Worm (Caenorhabditis elegans): ENCODE data around the gene irld-33.
A peak's percentile ranks its signal among the peaks of the same experiment; 100 is the strongest.

irld-33 gene

DNA sequence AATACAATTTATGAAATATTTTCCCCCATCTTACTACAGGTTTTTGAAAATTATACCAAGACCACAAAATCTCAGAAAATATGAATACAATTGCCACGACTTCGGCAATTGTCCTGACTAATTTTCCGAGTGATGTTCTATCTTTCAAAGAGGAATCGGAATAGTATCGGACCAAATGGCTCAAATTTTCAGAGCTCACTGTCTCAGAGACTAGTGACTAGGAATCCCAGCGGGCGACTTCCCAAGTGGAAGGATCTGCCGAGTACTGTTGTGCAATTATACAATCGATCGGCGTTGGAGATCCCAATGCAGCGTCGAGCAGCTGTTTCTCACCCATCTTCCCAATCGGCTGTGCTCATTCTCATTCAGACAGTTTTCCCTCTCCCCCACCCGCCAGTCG lies 13.1 kb upstream of the irld-33 start, which contains the start of gene F45C12.17:
Gene F45C12.17, plus strand, starts transcription at position 377 of the 400 bp plus-strand sequence.
- TF ChIP-seq zag-1 (tag; optimal IDR thresholded peaks at IDR 0.05) (no peak), unc-62 (GFP tag; optimal IDR thresholded peaks at IDR 0.05 in 1 of 2) (peak in 1 of 2 experiments; percentile 63), unc-62 (tag; optimal IDR thresholded peaks at IDR 0.05) (no peak), aha-1 (tag) (peak; percentile 60), dmd-6 (GFP tag; IDR thresholded peaks at IDR 0.05) (no peak), lim-7 (GFP tag; IDR thresholded peaks at IDR 0.05) (no peak), lin-1 (GFP tag; IDR thresholded peaks at IDR 0.05) (no peak), lin-13 (GFP tag; optimal IDR thresholded peaks at IDR 0.05) (no peak)

- TF ChIP-seq duxl-1 (tag; optimal IDR thresholded peaks at IDR 0.05; ENCODE audit: poor library complexity) = peak; percentile 4
- TF ChIP-seq tra-1 (GFP tag; IDR thresholded peaks at IDR 0.05) = no peak
- TF ChIP-seq T20F7.1 (GFP tag; optimal IDR thresholded peaks at IDR 0.05) = no peak
- TF ChIP-seq aha-1 (tag) = peak; percentile 9
- no peak for TF ChIP-seq lin-15B (tag; optimal IDR thresholded peaks at IDR 0.05)
- TF ChIP-seq hlh-11 (tag; optimal IDR thresholded peaks at IDR 0.05) = peak; percentile 51
- TF ChIP-seq dmd-6 (GFP tag; IDR thresholded peaks at IDR 0.05) = peak; percentile 72
- no peak for TF ChIP-seq snpc-1.2 (GFP tag; IDR thresholded peaks at IDR 0.05)
- TF ChIP-seq daf-16 (GFP tag; optimal IDR thresholded peaks at IDR 0.05) = no peak
- TF ChIP-seq daf-16 (tag; optimal IDR thresholded peaks at IDR 0.05) = peak; percentile 58
- TF ChIP-seq F37D6.2 (tag; optimal IDR thresholded peaks at IDR 0.05) = no peak
- TF ChIP-seq nhr-25 (tag; optimal IDR thresholded peaks at IDR 0.05; ENCODE audit: borderline replicate concordance, insufficient read depth) = no peak
- peak; percentile 96 for TF ChIP-seq pqm-1 (tag; optimal IDR thresholded peaks at IDR 0.05)
- TF ChIP-seq php-3 (GFP tag; IDR thresholded peaks at IDR 0.05) = 0 out of 2 replicates have a peak, but pooled peaks have one; percentile 11
- TF ChIP-seq ama-1 (optimal IDR thresholded peaks at IDR 0.05) = no peak
- no peak for TF ChIP-seq madf-5 (GFP tag; IDR thresholded peaks at IDR 0.05)
- TF ChIP-seq mxl-2 (GFP tag; conservative IDR thresholded peaks at IDR 0.05) = no peak
- peak; percentile 84 for TF ChIP-seq nhr-28 (tag; optimal IDR thresholded peaks at IDR 0.05)
- TF ChIP-seq nhr-102 (tag; optimal IDR thresholded peaks at IDR 0.05) = no peak
- TF ChIP-seq lir-3 (tag; optimal IDR thresholded peaks at IDR 0.05) = no peak
- no peak for TF ChIP-seq zfp-3 (GFP tag; conservative IDR thresholded peaks at IDR 0.05)
- no peak for TF ChIP-seq madf-9 (GFP tag; conservative IDR thresholded peaks at IDR 0.05)
- no peak for TF ChIP-seq F26F4.8 (GFP tag; conservative IDR thresholded peaks at IDR 0.05)
- no peak for TF ChIP-seq nhr-237 (tag; optimal IDR thresholded peaks at IDR 0.05)
These were observed 10.6 kb upstream of the irld-33 start, which contains the start of gene btb-9 for ce11 chrII:1728253-1728652. TSS of gene btb-9 (plus strand) at chrII:1728506.

DNA sequence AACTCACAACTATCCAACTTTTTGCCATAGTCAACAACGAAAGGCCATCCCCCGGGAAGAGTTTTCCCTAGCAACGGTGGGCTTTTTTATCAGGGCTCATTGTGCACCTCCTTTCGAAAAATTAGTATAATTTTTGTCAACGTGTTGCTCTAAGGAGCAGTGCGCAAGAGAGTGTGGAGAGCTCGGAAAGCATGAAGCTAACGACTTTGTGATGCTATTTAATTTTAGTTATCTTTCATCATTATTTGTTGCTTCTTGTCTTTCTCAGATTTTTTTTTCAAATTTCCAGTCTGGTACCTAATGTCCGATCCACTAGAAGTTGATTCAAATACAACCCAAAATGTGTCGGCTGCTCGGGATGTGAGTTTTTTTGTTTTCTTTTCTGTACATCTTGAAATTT lies 8.7 kb upstream of the irld-33 start, which contains the start of gene ceh-81:
Gene ceh-81, plus strand, starts transcription at position 301 of the 400 bp plus-strand sequence.
- TF ChIP-seq unc-62 (GFP tag; optimal IDR thresholded peaks at IDR 0.05 in 1 of 2) (peak in 1 of 2 experiments; percentile 23), unc-62 (tag; optimal IDR thresholded peaks at IDR 0.05) (no peak), dve-1 (tag; optimal IDR thresholded peaks at IDR 0.05; ENCODE audit: insufficient read depth) (no peak)

DNA sequence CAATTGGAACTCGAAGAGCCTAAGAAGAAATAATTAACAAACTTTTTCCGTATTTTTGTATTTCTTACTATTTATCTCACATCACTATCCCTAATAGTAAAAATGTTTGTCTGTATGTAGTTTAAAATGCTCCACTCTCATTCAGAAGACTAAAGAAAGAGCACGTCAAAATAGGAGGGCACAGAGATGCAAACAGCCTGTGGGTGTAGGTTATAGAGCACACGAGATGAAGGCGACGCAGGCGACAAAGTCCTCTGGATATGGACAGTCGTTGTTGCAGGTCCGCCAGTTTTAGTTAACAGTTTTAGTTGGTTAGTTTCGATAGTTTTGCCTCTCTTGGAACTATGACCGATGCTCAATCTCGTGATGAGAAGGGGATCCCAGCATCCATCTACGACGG lies 6.9 kb upstream of the irld-33 start, which contains the start of gene ceh-82:
Gene ceh-82, plus strand, starts transcription at position 301 of the 400 bp plus-strand sequence.
- TF ChIP-seq aha-1 (tag) (no peak), php-3 (GFP tag; IDR thresholded peaks at IDR 0.05) (no peak), snpc-1.2 (GFP tag; IDR thresholded peaks at IDR 0.05) (no peak), nhr-11 (tag; optimal IDR thresholded peaks at IDR 0.05) (no peak), cey-2 (tag; optimal IDR thresholded peaks at IDR 0.05; ENCODE audit: borderline replicate concordance, insufficient read depth) (no peak), snpc-4 (tag; optimal IDR thresholded peaks at IDR 0.05) (no peak), dve-1 (tag; optimal IDR thresholded peaks at IDR 0.05; ENCODE audit: insufficient read depth) (no peak), skn-1 (tag; optimal IDR thresholded peaks at IDR 0.05) (no peak), nhr-6 (tag; optimal IDR thresholded peaks at IDR 0.05) (no peak), vab-7 (GFP tag; IDR thresholded peaks at IDR 0.05) (no peak), zfp-2 (tag; optimal IDR thresholded peaks at IDR 0.05) (no peak), lin-38 (GFP tag; IDR thresholded peaks at IDR 0.05) (no peak), nhr-237 (tag; optimal IDR thresholded peaks at IDR 0.05) (no peak)

Measured in whole organism, L4 larva.